Worm (Caenorhabditis elegans) whole organism, L3 larva: ENCODE results near the gene T01D1.7.

Experiments
- R02D3.7 ChIP-seq: fragments of 150-350 bp; optimal IDR thresholded peaks from 2 replicates; lab custom pipeline; 2014; ENCODE audit warnings: missing biosample characterization, missing genetic modification characterization
- ZK546.5 ChIP-seq: sonication (generic microtip); optimal IDR thresholded peaks from 2 replicates; lab custom pipeline; 2017; ENCODE audit warnings: missing biosample characterization, missing genetic modification characterization
- aly-2 ChIP-seq: fragments of 150-350 bp; optimal IDR thresholded peaks from 2 replicates; lab custom pipeline; 2014; ENCODE audit warnings: missing biosample characterization, missing genetic modification characterization
- ama-1 ChIP-seq: fragments of 150-350 bp; optimal IDR thresholded peaks from 2 replicates; lab custom pipeline; 2018
- ceh-16 ChIP-seq: sonication (generic microtip); optimal IDR thresholded peaks from 2 replicates; lab custom pipeline; 2017; ENCODE audit warnings: missing biosample characterization, missing genetic modification characterization
- ceh-28 ChIP-seq: fragments of 150-350 bp; optimal IDR thresholded peaks from 2 replicates; lab custom pipeline; 2014; ENCODE audit warnings: missing biosample characterization, missing genetic modification reagents, missing genetic modification characterization
- ceh-82 ChIP-seq: fragments of 150-350 bp; optimal IDR thresholded peaks from 2 replicates; lab custom pipeline; 2014; ENCODE audit warnings: missing biosample characterization, missing genetic modification characterization
- ceh-9 ChIP-seq: sonication (generic microtip); optimal IDR thresholded peaks from 2 replicates; lab custom pipeline; 2018; ENCODE audit warnings: missing biosample characterization, missing genetic modification characterization
- daf-12 ChIP-seq: fragments of 150-350 bp; optimal IDR thresholded peaks from 2 replicates; lab custom pipeline; 2014; ENCODE audit warnings: missing biosample characterization, missing genetic modification reagents, missing genetic modification characterization
- egl-27 ChIP-seq: sonication (generic microtip); optimal IDR thresholded peaks from 4 replicates; lab custom pipeline; 2017; ENCODE audit warnings: missing biosample characterization, missing genetic modification reagents, missing genetic modification characterization
- egl-5 ChIP-seq: fragments of 150-350 bp; optimal IDR thresholded peaks from 2 replicates; lab custom pipeline; 2017; ENCODE audit warnings: missing biosample characterization, missing genetic modification reagents, missing genetic modification characterization, inconsistent platforms
- elt-1 ChIP-seq: fragments of 150-350 bp; optimal IDR thresholded peaks from 2 replicates; lab custom pipeline; 2014; ENCODE audit warnings: missing biosample characterization, missing genetic modification characterization
- elt-2 ChIP-seq: sonication (generic microtip); optimal IDR thresholded peaks from 2 replicates; lab custom pipeline; 2016; ENCODE audit warnings: missing genetic modification reagents, mild to moderate bottlenecking, missing genetic modification characterization, missing compliant biosample characterization
- elt-3 ChIP-seq, 3 experiments: fragments of 150-350 bp in 1 of 3; sonication (generic microtip) in 2 of 3; optimal IDR thresholded peaks; 2 replicates in 2 of 3; 4 replicates in 1 of 3; lab custom pipeline; 2014 to 2017; ENCODE audit warnings: missing biosample characterization in 3 of 3, missing genetic modification characterization in 3 of 3
- eor-1 ChIP-seq, 2 experiments: fragments of 150-350 bp; optimal IDR thresholded peaks; 2 replicates each; lab custom pipeline; 2014 to 2018; ENCODE audit warnings: missing biosample characterization in 2 of 2, missing genetic modification characterization in 2 of 2
- fkh-10 ChIP-seq: sonication (generic microtip); optimal IDR thresholded peaks from 2 replicates; lab custom pipeline; 2017; ENCODE audit warnings: missing biosample characterization, missing genetic modification reagents, missing genetic modification characterization
- fkh-2 ChIP-seq: fragments of 150-350 bp; optimal IDR thresholded peaks from 2 replicates; lab custom pipeline; 2014; ENCODE audit warnings: missing biosample characterization, missing genetic modification reagents, missing genetic modification characterization
- fos-1 ChIP-seq: fragments of 150-350 bp; optimal IDR thresholded peaks from 2 replicates; lab custom pipeline; 2014; ENCODE audit warnings: missing biosample characterization, missing genetic modification characterization
- hmg-11 ChIP-seq: sonication (generic microtip); optimal IDR thresholded peaks from 2 replicates; lab custom pipeline; 2016; ENCODE audit warnings: missing genetic modification characterization, missing compliant biosample characterization
- jun-1 ChIP-seq: fragments of 150-350 bp; optimal IDR thresholded peaks from 2 replicates; lab custom pipeline; 2014; ENCODE audit warnings: missing biosample characterization, missing genetic modification reagents, missing genetic modification characterization
- lin-15B ChIP-seq: fragments of 150-350 bp; optimal IDR thresholded peaks from 2 replicates; lab custom pipeline; 2014; ENCODE audit warnings: missing biosample characterization, missing genetic modification characterization
- lin-39 ChIP-seq: fragments of 150-350 bp; optimal IDR thresholded peaks from 2 replicates; lab custom pipeline; 2018; ENCODE audit warnings: missing biosample characterization, missing genetic modification reagents, missing genetic modification characterization
- lsy-12 ChIP-seq: sonication (generic microtip); optimal IDR thresholded peaks from 2 replicates; lab custom pipeline; 2016; ENCODE audit warnings: mild to moderate bottlenecking, missing genetic modification characterization, missing compliant biosample characterization
- mdl-1 ChIP-seq: fragments of 150-350 bp; optimal IDR thresholded peaks from 2 replicates; lab custom pipeline; 2014; ENCODE audit warnings: missing biosample characterization, missing genetic modification characterization
- mml-1 ChIP-seq: fragments of 150-350 bp; sonication (generic microtip); optimal IDR thresholded peaks from 3 replicates; lab custom pipeline; 2014; ENCODE audit warnings: missing biosample characterization, missing genetic modification characterization
- nfya-1 ChIP-seq: sonication (generic microtip); optimal IDR thresholded peaks from 2 replicates; lab custom pipeline; 2017; ENCODE audit warnings: missing genetic modification characterization, mild to moderate bottlenecking, missing compliant biosample characterization, antibody characterized with exemption, moderate library complexity; ENCODE audit not compliant: insufficient read depth
- nhr-11 ChIP-seq: fragments of 150-350 bp; optimal IDR thresholded peaks from 2 replicates; lab custom pipeline; 2014; ENCODE audit warnings: missing biosample characterization, missing genetic modification characterization
- nhr-12 ChIP-seq: fragments of 150-350 bp; optimal IDR thresholded peaks from 2 replicates; lab custom pipeline; 2014; ENCODE audit warnings: missing biosample characterization, missing genetic modification characterization
- nhr-23 ChIP-seq: fragments of 150-350 bp; optimal IDR thresholded peaks from 2 replicates; lab custom pipeline; 2014; ENCODE audit warnings: missing biosample characterization, missing genetic modification reagents, missing genetic modification characterization
- nhr-237 ChIP-seq: fragments of 150-350 bp; optimal IDR thresholded peaks from 2 replicates; lab custom pipeline; 2014; ENCODE audit warnings: missing biosample characterization, missing genetic modification characterization
- nhr-25 ChIP-seq: sonication (generic microtip); optimal IDR thresholded peaks from 2 replicates; lab custom pipeline; 2017; ENCODE audit warnings: missing biosample characterization, missing genetic modification characterization
- nhr-28 ChIP-seq: fragments of 150-350 bp; optimal IDR thresholded peaks from 2 replicates; lab custom pipeline; 2014; ENCODE audit warnings: missing biosample characterization, missing genetic modification characterization
- nhr-43 ChIP-seq: sonication (generic microtip); optimal IDR thresholded peaks from 2 replicates; lab custom pipeline; 2016; ENCODE audit warnings: mild to moderate bottlenecking, missing genetic modification characterization, missing compliant biosample characterization; ENCODE audit not compliant: poor library complexity, severe bottlenecking
- nhr-67 ChIP-seq: fragments of 150-350 bp; optimal IDR thresholded peaks from 2 replicates; lab custom pipeline; 2014; ENCODE audit warnings: missing biosample characterization, missing genetic modification characterization
- nhr-76 ChIP-seq: fragments of 150-350 bp; sonication (generic microtip); optimal IDR thresholded peaks from 5 replicates; lab custom pipeline; 2014; ENCODE audit warnings: missing biosample characterization, missing genetic modification characterization
- nhr-77 ChIP-seq: fragments of 150-350 bp; optimal IDR thresholded peaks from 2 replicates; lab custom pipeline; 2014; ENCODE audit warnings: missing biosample characterization, missing genetic modification characterization
- pha-4 ChIP-seq: fragments of 150-350 bp; optimal IDR thresholded peaks from 2 replicates; lab custom pipeline; 2014; ENCODE audit warnings: missing biosample characterization, missing genetic modification reagents, missing genetic modification characterization
- pqm-1 ChIP-seq: fragments of 150-350 bp; optimal IDR thresholded peaks from 2 replicates; lab custom pipeline; 2017; ENCODE audit warnings: missing biosample characterization, missing genetic modification characterization, inconsistent platforms
- sea-2 ChIP-seq: fragments of 150-350 bp; sonication (generic microtip); optimal IDR thresholded peaks from 4 replicates; lab custom pipeline; 2014; ENCODE audit warnings: missing biosample characterization, missing genetic modification reagents, missing genetic modification characterization
- skn-1 ChIP-seq: fragments of 150-350 bp; optimal IDR thresholded peaks from 2 replicates; lab custom pipeline; 2014; ENCODE audit warnings: missing biosample characterization, missing genetic modification characterization
- snpc-4 ChIP-seq: fragments of 150-350 bp; optimal IDR thresholded peaks from 2 replicates; lab custom pipeline; 2014; ENCODE audit warnings: missing biosample characterization, missing genetic modification characterization
- tbx-2 ChIP-seq: sonication (generic microtip); optimal IDR thresholded peaks from 2 replicates; lab custom pipeline; 2016; ENCODE audit warnings: mild to moderate bottlenecking, missing genetic modification characterization, missing compliant biosample characterization
- unc-39 ChIP-seq: sonication (generic microtip); optimal IDR thresholded peaks from 4 replicates; lab custom pipeline; 2017; ENCODE audit warnings: missing biosample characterization, missing genetic modification characterization
- unc-62 ChIP-seq: fragments of 150-350 bp; sonication (generic microtip); optimal IDR thresholded peaks from 4 replicates; lab custom pipeline; 2014; ENCODE audit warnings: missing biosample characterization, missing genetic modification reagents, missing genetic modification characterization
- zag-1 ChIP-seq: fragments of 150-350 bp; optimal IDR thresholded peaks from 2 replicates; lab custom pipeline; 2014; ENCODE audit warnings: missing biosample characterization, missing genetic modification characterization
- ztf-11 ChIP-seq: fragments of 150-350 bp; optimal IDR thresholded peaks from 2 replicates; lab custom pipeline; 2014; ENCODE audit warnings: missing biosample characterization, missing genetic modification characterization
- ztf-4 ChIP-seq: fragments of 150-350 bp; optimal IDR thresholded peaks from 2 replicates; lab custom pipeline; 2014; ENCODE audit warnings: missing biosample characterization, missing genetic modification characterization

The T01D1.7 gene

DNA sequence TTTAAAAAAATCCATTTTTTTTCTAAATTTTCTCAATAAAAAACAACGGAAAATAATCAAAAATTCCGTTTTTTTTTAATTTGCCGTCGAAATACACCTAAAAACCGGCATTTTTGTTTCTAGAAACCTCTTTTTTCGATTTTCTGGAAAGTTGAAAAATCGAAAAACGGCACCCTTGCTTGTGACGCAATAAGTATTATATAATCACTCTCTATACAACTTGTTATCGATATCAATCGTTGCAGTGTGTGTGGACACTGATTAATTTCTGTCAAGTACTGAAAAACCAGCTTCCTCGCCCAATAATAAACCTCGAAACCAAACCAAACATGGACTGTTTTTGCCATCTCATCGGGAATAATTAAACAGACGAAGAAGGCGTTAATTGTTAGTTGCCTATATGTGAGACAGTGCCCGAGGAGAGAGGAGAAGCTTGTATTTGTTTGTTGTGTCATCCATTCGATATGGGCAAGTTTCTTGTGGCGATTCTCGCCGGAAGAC is 16.5 kb downstream of the T01D1.7 start:
- peak; percentile 16 for TF ChIP-seq pqm-1 (tag; lab: Kevin White, UChicago)
- no peak for TF ChIP-seq elt-1 (tag; lab: Kevin White, UChicago)
- no peak for TF ChIP-seq hmg-11 (tag; lab: Kevin White, UChicago)
- TF ChIP-seq nhr-67 (tag; lab: Kevin White, UChicago) = no peak
- no peak for TF ChIP-seq daf-12 (tag; lab: Kevin White, UChicago)
- no peak for TF ChIP-seq elt-3 (tag; optimal IDR thresholded peaks at IDR 0.05; lab: Kevin White, UChicago)
- no peak for TF ChIP-seq nhr-43
- TF ChIP-seq ZK546.5 (tag; lab: Kevin White, UChicago) = no peak
- no peak for TF ChIP-seq nhr-76 (tag; lab: Kevin White, UChicago)
- TF ChIP-seq elt-2 (tag; lab: Kevin White, UChicago) = peak; percentile 19
- TF ChIP-seq nhr-77 = no peak
- no peak for TF ChIP-seq R02D3.7
- no peak for TF ChIP-seq fkh-10
- no peak for TF ChIP-seq egl-27 (tag; lab: Kevin White, UChicago)
- TF ChIP-seq lsy-12 (tag; lab: Kevin White, UChicago) = no peak
- TF ChIP-seq, all 47 proteins: peak for 2

ce11 chrII:155904-156303 is 17.7 kb downstream of the T01D1.7 start, which contains the start of gene mrpl-28:
TSS of gene mrpl-28 (minus strand) at chrII:156009.
- TF ChIP-seq mdl-1 (tag; lab: Kevin White, UChicago) (no peak), daf-12 (tag; lab: Kevin White, UChicago) (no peak), fos-1 (no peak), lin-15B (tag; lab: Kevin White, UChicago) (peak; percentile 98), nhr-28 (tag; lab: Kevin White, UChicago) (no peak), tbx-2 (tag; lab: Kevin White, UChicago) (peak; percentile 77), aly-2 (no peak), nhr-43 (peak; percentile 85), lin-39 (tag; lab: Kevin White, UChicago) (peak; percentile 85), ama-1 (no peak), hmg-11 (tag; lab: Kevin White, UChicago) (peak; percentile 92), nfya-1 (tag; lab: Kevin White, UChicago) (peak; percentile 91), lsy-12 (tag; lab: Kevin White, UChicago) (peak; percentile 87), fkh-10 (no peak), ceh-28 (tag; lab: Kevin White, UChicago) (peak; percentile 77), elt-1 (tag; lab: Kevin White, UChicago) (peak; percentile 16), pqm-1 (tag; lab: Kevin White, UChicago) (peak; percentile 38), elt-3 (tag; optimal IDR thresholded peaks at IDR 0.05; lab: Kevin White, UChicago) (no peak), eor-1 (tag; optimal IDR thresholded peaks at IDR 0.05; lab: Kevin White, UChicago) (no peak), nhr-67 (tag; lab: Kevin White, UChicago) (no peak), jun-1 (tag; lab: Kevin White, UChicago) (peak; percentile 73), nhr-12 (tag; lab: Kevin White, UChicago) (no peak), ceh-82 (tag; lab: Kevin White, UChicago) (peak; percentile 92), nhr-25 (tag; lab: Kevin White, UChicago) (peak; percentile 89), egl-27 (tag; lab: Kevin White, UChicago) (no peak), pha-4 (tag; lab: Kevin White, UChicago) (peak; percentile 99), nhr-77 (peak; percentile 73), fkh-2 (no peak), ZK546.5 (tag; lab: Kevin White, UChicago) (no peak), ceh-16 (tag; lab: Kevin White, UChicago) (no peak), snpc-4 (peak; percentile 84), elt-2 (tag; lab: Kevin White, UChicago) (peak; percentile 66), ztf-11 (tag; lab: Kevin White, UChicago) (no peak), R02D3.7 (peak; percentile 84), ztf-4 (tag; lab: Kevin White, UChicago) (no peak), ceh-9 (no peak), unc-62 (GFP tag; lab: Kevin White, UChicago) (no peak), sea-2 (GFP tag; lab: Kevin White, UChicago) (no peak), egl-5 (peak; percentile 85), skn-1 (peak; percentile 14), nhr-237 (tag; lab: Kevin White, UChicago) (no peak), zag-1 (tag; lab: Kevin White, UChicago) (peak; percentile 16), unc-39 (no peak), nhr-76 (tag; lab: Kevin White, UChicago) (no peak), nhr-23 (tag; lab: Kevin White, UChicago) (peak; percentile 95), nhr-11 (tag; lab: Kevin White, UChicago) (no peak), mml-1 (no peak)
